Fruit fly (Drosophila melanogaster): ENCODE data around the gene bsh.

DNA sequence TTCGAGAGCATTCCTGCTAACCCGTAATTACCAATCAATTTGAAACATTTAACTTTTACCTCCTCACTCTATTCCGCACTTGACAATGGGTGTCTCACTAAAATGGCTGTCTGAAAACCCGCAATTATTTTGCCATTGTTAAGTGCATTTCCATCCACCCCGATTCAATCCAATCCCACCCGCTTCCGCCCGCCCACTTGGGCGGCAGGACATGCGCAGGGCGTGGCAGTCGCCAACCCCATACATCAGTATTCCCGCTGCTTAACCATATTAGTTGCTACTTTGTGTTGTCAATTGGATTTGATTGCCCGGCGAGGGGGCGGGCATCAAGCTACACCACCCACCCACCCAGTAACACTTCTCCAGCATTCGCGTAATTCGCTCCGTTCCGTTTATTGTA is 3.5 kb downstream of the bsh start:
- TF ChIP-seq psq (optimal IDR thresholded peaks at IDR 0.05) = no peak
- TF ChIP-seq ttk (optimal IDR thresholded peaks at IDR 0.05) = no peak
- no peak for TF ChIP-seq h (optimal IDR thresholded peaks at IDR 0.05)
- TF ChIP-seq insv (optimal IDR thresholded peaks at IDR 0.05) = no peak
- no peak for TF ChIP-seq Myc (optimal IDR thresholded peaks at IDR 0.05)
